Worm (Caenorhabditis elegans) whole organism, L3 larva: ENCODE results near the gene R01H2.7.

Source experiments
- ceh-16 ChIP-seq: sonication (generic microtip); optimal IDR thresholded peaks from 2 replicates; lab custom pipeline; 2017; ENCODE audit warnings: missing biosample characterization, missing genetic modification characterization
- elt-2 ChIP-seq: sonication (generic microtip); optimal IDR thresholded peaks from 2 replicates; lab custom pipeline; 2016; ENCODE audit warnings: missing genetic modification reagents, mild to moderate bottlenecking, missing genetic modification characterization, missing compliant biosample characterization
- nfya-1 ChIP-seq: sonication (generic microtip); optimal IDR thresholded peaks from 2 replicates; lab custom pipeline; 2017; ENCODE audit warnings: missing genetic modification characterization, mild to moderate bottlenecking, missing compliant biosample characterization, antibody characterized with exemption, moderate library complexity; ENCODE audit not compliant: insufficient read depth
- nhr-28 ChIP-seq: fragments of 150-350 bp; optimal IDR thresholded peaks from 2 replicates; lab custom pipeline; 2014; ENCODE audit warnings: missing biosample characterization, missing genetic modification characterization
- snpc-4 ChIP-seq: fragments of 150-350 bp; optimal IDR thresholded peaks from 2 replicates; lab custom pipeline; 2014; ENCODE audit warnings: missing biosample characterization, missing genetic modification characterization

- TF ChIP-seq nfya-1 (tag; lab: Kevin White, UChicago) = peak; percentile 53
- TF ChIP-seq snpc-4 = peak; percentile 94
- no peak for TF ChIP-seq nhr-28 (tag; lab: Kevin White, UChicago)
- no peak for TF ChIP-seq ceh-16 (tag; lab: Kevin White, UChicago)
- peak; percentile 17 for TF ChIP-seq elt-2 (tag; lab: Kevin White, UChicago)
These were observed 15.3 kb downstream of the R01H2.7 start for ce11 chrIII:7030044-7030804.
